Worm (Caenorhabditis elegans) whole organism, L4/young adult: Measurements from ENCODE around the gene asp-7.

Experiments used
- W03F9.2 ChIP-seq: fragments of 150-350 bp; optimal IDR thresholded peaks from 2 replicates; lab custom pipeline; 2014; ENCODE audit warnings: missing biosample characterization, missing genetic modification characterization
- dao-5 ChIP-seq: sonication (generic microtip); optimal IDR thresholded peaks from 2 replicates; lab custom pipeline; 2016; ENCODE audit warnings: missing genotype, missing genetic modification characterization, moderate library complexity, missing compliant biosample characterization
- him-1 ChIP-seq: sonication (generic microtip); optimal IDR thresholded peaks from 2 replicates; lab custom pipeline; 2016; ENCODE audit warnings: missing genotype, missing genetic modification reagents, missing genetic modification characterization, missing compliant biosample characterization

The asp-7 gene

ce11 chrV:3071548-3071947, 43.5 kb downstream of the asp-7 start, which contains the start of gene C50H11.13:
Gene C50H11.13 (minus strand): TSS chrV:3071648.
- no peak for TF ChIP-seq dao-5 (tag; lab: Kevin White, UChicago)
- TF ChIP-seq him-1 (tag; lab: Kevin White, UChicago) = no peak
- no peak for TF ChIP-seq W03F9.2 (tag; lab: Kevin White, UChicago)
